Worm (Caenorhabditis elegans): ENCODE data around the gene R74.7.

Gene R74.7

DNA sequence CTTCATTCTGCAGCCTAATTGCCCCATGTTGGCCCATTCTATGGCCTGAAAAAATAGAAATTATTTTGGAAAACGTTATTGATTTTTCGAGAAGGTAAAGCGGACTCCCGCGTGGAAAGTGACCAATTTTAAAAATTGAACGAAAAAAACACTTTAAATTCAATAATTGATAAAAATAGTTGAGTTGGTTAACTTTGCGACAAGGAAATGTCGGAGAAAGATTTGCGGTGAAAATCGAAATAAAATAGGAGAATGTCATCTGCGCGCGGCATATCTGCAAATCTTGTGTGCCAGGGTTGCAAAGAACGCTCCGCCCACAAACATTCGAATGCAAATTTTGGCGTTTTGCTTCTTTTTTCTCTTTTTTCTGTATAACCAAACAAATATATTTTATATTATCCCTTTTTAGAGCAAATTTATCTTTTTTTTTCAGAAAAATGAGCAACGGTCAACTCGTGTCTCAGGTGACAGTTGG is 33.3 kb upstream of the R74.7 start, which contains the start of the genes rnf-121 and C16C10.4 (continued):
- TF ChIP-seq hlh-17 (GFP tag; optimal IDR thresholded peaks at IDR 0.05; ENCODE audit: borderline replicate concordance) (no peak), fkh-4 (tag; optimal IDR thresholded peaks at IDR 0.05; ENCODE audit: borderline replicate concordance) (no peak), snpc-4 (tag; optimal IDR thresholded peaks at IDR 0.05) (peak; percentile 75), snu-23 (GFP tag; optimal IDR thresholded peaks at IDR 0.05) (peak; percentile 75), nhr-237 (tag; optimal IDR thresholded peaks at IDR 0.05) (no peak), mef-2 (tag; optimal IDR thresholded peaks at IDR 0.05) (no peak), skn-1 (tag; optimal IDR thresholded peaks at IDR 0.05) (peak; percentile 46), C04F5.9 (tag; optimal IDR thresholded peaks at IDR 0.05) (peak; percentile 21), nhr-85 (tag) (peak; percentile 81), sup-37 (GFP tag; optimal IDR thresholded peaks at IDR 0.05) (no peak), tlp-1 (tag; optimal IDR thresholded peaks at IDR 0.05) (no peak), unc-86 (tag; optimal IDR thresholded peaks at IDR 0.05) (peak; percentile 42), vab-15 (tag; optimal IDR thresholded peaks at IDR 0.05) (no peak), sox-4 (tag; optimal IDR thresholded peaks at IDR 0.05) (no peak)

DNA sequence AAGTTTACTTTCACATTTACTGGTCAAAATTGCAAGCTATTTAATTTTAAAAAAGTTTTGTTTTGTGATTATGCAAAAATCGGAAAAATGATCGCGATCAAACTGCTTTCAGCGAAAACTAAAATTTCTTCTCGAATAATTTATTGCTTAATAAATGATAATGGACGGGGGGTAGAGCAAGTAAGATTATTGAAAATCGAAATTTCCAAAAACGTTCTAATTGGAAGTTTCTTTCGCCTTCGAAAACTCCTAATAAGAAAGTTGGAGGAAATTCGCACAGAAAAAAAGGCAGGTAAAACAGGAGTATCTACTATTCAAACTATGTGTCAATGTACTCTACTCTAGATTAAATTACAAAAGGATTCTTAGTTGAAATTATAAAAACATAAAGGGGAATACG is 32.0 kb upstream of the R74.7 start:
- no peak for TF ChIP-seq C16A3.4 (tag; optimal IDR thresholded peaks at IDR 0.05)
- no peak for TF ChIP-seq nhr-12 (tag; optimal IDR thresholded peaks at IDR 0.05)
- no peak for TF ChIP-seq jun-1 (tag; optimal IDR thresholded peaks at IDR 0.05)
- TF ChIP-seq xbp-1 (tag; optimal IDR thresholded peaks at IDR 0.05): no peak
- TF ChIP-seq tbx-2 (tag; optimal IDR thresholded peaks at IDR 0.05): no peak
- TF ChIP-seq snpc-4 (tag; optimal IDR thresholded peaks at IDR 0.05): no peak
- no peak for TF ChIP-seq nhr-237 (tag; optimal IDR thresholded peaks at IDR 0.05)
- TF ChIP-seq efl-1 (optimal IDR thresholded peaks at IDR 0.05): no peak
- TF ChIP-seq efl-1 (GFP tag; optimal IDR thresholded peaks at IDR 0.05 in 1 of 2): no peak
- TF ChIP-seq nhr-90 (tag; optimal IDR thresholded peaks at IDR 0.05; ENCODE audit: poor library complexity): no peak
- no peak for TF ChIP-seq isw-1 (GFP tag; IDR thresholded peaks at IDR 0.05)
- no peak for TF ChIP-seq mef-2 (tag; optimal IDR thresholded peaks at IDR 0.05)
- TF ChIP-seq ama-1 (optimal IDR thresholded peaks at IDR 0.05): no peak
- no peak for TF ChIP-seq ets-5 (GFP tag; IDR thresholded peaks at IDR 0.05)
- TF ChIP-seq lsy-2 (tag; optimal IDR thresholded peaks at IDR 0.05): no peak
- no peak for TF ChIP-seq lir-3 (tag; optimal IDR thresholded peaks at IDR 0.05; ENCODE audit: poor library complexity)
- TF ChIP-seq hlh-17 (GFP tag; optimal IDR thresholded peaks at IDR 0.05; ENCODE audit: borderline replicate concordance): no peak
- TF ChIP-seq egl-27 (tag; optimal IDR thresholded peaks at IDR 0.05): no peak

DNA sequence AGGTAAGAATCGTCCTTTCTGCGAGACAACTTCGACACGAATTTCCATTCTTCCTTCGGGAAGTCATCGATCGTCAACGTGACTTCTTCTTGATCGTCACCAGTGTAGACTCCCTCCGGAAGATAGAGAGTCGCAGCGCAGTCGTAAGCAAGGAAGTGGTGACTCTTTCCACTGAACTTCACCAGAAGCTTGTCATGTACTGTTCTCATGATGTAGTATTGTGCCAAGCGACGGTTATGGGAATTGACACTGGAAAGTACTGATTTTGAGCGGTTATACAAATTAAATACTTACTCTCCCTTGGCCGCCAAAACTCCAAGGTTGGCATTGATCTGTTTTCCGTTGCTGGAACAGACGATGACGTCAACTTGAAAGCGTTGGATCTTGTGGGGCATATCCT is 28.7 kb upstream of the R74.7 start:
- TF ChIP-seq zip-4 (GFP tag; optimal IDR thresholded peaks at IDR 0.05): no peak
- no peak for TF ChIP-seq grh-1 (GFP tag; IDR thresholded peaks at IDR 0.05)
- TF ChIP-seq ceh-82 (tag; optimal IDR thresholded peaks at IDR 0.05): no peak
- no peak for TF ChIP-seq nhr-90 (tag; optimal IDR thresholded peaks at IDR 0.05; ENCODE audit: poor library complexity)
- TF ChIP-seq C04F5.9 (tag; optimal IDR thresholded peaks at IDR 0.05): no peak
- TF ChIP-seq mdl-1 (tag; optimal IDR thresholded peaks at IDR 0.05): no peak
- no peak for TF ChIP-seq xbp-1 (tag; optimal IDR thresholded peaks at IDR 0.05)
- TF ChIP-seq nhr-12 (tag; optimal IDR thresholded peaks at IDR 0.05): no peak
- no peak for TF ChIP-seq ceh-90 (tag; optimal IDR thresholded peaks at IDR 0.05)
- TF ChIP-seq rnt-1 (tag; optimal IDR thresholded peaks at IDR 0.05): no peak
- TF ChIP-seq fos-1 (tag; optimal IDR thresholded peaks at IDR 0.05): no peak
- TF ChIP-seq fkh-8 (tag; optimal IDR thresholded peaks at IDR 0.05): no peak
- no peak for TF ChIP-seq lin-15B (tag; optimal IDR thresholded peaks at IDR 0.05)
- no peak for TF ChIP-seq hlh-17 (GFP tag; optimal IDR thresholded peaks at IDR 0.05; ENCODE audit: borderline replicate concordance)
- no peak for TF ChIP-seq ets-5 (GFP tag; IDR thresholded peaks at IDR 0.05)
- no peak for TF ChIP-seq isw-1 (GFP tag; IDR thresholded peaks at IDR 0.05)
- TF ChIP-seq nhr-20 (tag; optimal IDR thresholded peaks at IDR 0.05): no peak
- no peak for TF ChIP-seq tlp-1 (tag; optimal IDR thresholded peaks at IDR 0.05)
- TF ChIP-seq F16B12.6 (tag; optimal IDR thresholded peaks at IDR 0.05): no peak
- no peak for TF ChIP-seq lin-13 (GFP tag; optimal IDR thresholded peaks at IDR 0.05)

Data from whole organism, L1 larva.